Fruit fly (Drosophila melanogaster) whole organism, wandering third instar larva: ENCODE data around the gene wapl.

Experiments
- Abd-B ChIP-seq: fragments of >200 bp; optimal IDR thresholded peaks from 2 replicates; lab custom pipeline; 2017; ENCODE audit warnings: missing biosample characterization, missing genetic modification characterization
- CG32264 ChIP-seq: fragments of 200-800 bp; sonication (Bioruptor generic); optimal IDR thresholded peaks from 2 replicates; lab custom pipeline; 2016; ENCODE audit warnings: missing biosample characterization, missing genetic modification characterization
- CG9705 ChIP-seq: fragments of 200-800 bp; sonication (Bioruptor generic); optimal IDR thresholded peaks from 2 replicates; lab custom pipeline; 2018; ENCODE audit warnings: missing biosample characterization, mild to moderate bottlenecking, missing genetic modification characterization
- CrebA ChIP-seq: fragments of 200-800 bp; sonication (Bioruptor generic); optimal IDR thresholded peaks from 2 replicates; lab custom pipeline; 2016; ENCODE audit warnings: missing biosample characterization, mild to moderate bottlenecking, missing genetic modification characterization, borderline replicate concordance
- Dfd ChIP-seq: fragments of >200 bp; optimal IDR thresholded peaks from 2 replicates; lab custom pipeline; 2017; ENCODE audit warnings: missing biosample characterization, missing genetic modification characterization
- Dif ChIP-seq: fragments of 200-275, 200-300 bp; sonication (Bioruptor generic); optimal IDR thresholded peaks from 2 replicates; lab custom pipeline; 2018; ENCODE audit warnings: missing biosample characterization, missing genetic modification characterization; ENCODE audit not compliant: partially characterized antibody
- GATAd ChIP-seq: sonication (Bioruptor generic); optimal IDR thresholded peaks from 2 replicates; lab custom pipeline; 2016; ENCODE audit warnings: missing biosample characterization, missing genetic modification characterization
- HLH106 ChIP-seq: fragments of 200-800 bp; optimal IDR thresholded peaks from 3 replicates; lab custom pipeline; 2019; ENCODE audit warnings: missing biosample characterization, mild to moderate bottlenecking, missing genetic modification characterization, moderate library complexity
- Hnf4 ChIP-seq: fragments of 200-800 bp; sonication (Bioruptor generic); optimal IDR thresholded peaks from 2 replicates; lab custom pipeline; 2016; ENCODE audit warnings: missing biosample characterization, mild to moderate bottlenecking, missing genetic modification characterization
- Hr78 ChIP-seq: fragments of >200 bp; optimal IDR thresholded peaks from 2 replicates; lab custom pipeline; 2017; ENCODE audit warnings: missing biosample characterization, missing genetic modification characterization
- Hr83 ChIP-seq: fragments of 200-300 bp; sonication (Bioruptor generic); optimal IDR thresholded peaks from 2 replicates; lab custom pipeline; 2016; ENCODE audit warnings: missing biosample characterization, mild to moderate bottlenecking, missing genetic modification characterization, moderate library complexity; ENCODE audit not compliant: poor library complexity, severe bottlenecking
- Jra ChIP-seq: sonication (Bioruptor generic); optimal IDR thresholded peaks from 2 replicates; lab custom pipeline; 2016; ENCODE audit warnings: missing biosample characterization, missing genetic modification characterization
- Mio ChIP-seq: sonication (Bioruptor generic); optimal IDR thresholded peaks from 2 replicates; lab custom pipeline; 2016; ENCODE audit warnings: missing biosample characterization, missing genetic modification characterization
- Myc ChIP-seq: fragments of >200 bp; optimal IDR thresholded peaks from 2 replicates; lab custom pipeline; 2017
- N ChIP-seq: fragments of >200 bp; optimal IDR thresholded peaks from 2 replicates; lab custom pipeline; 2018; ENCODE audit warnings: missing biosample characterization, missing external identifiers, missing genetic modification characterization
- OdsH ChIP-seq: fragments of 200-800 bp; sonication (Bioruptor generic); optimal IDR thresholded peaks from 2 replicates; lab custom pipeline; 2016; ENCODE audit warnings: missing biosample characterization, mild to moderate bottlenecking, missing genetic modification characterization
- Rel ChIP-seq, 2 experiments: fragments of 200-800 bp; sonication (Bioruptor generic) in 1 of 2; optimal IDR thresholded peaks; 2 replicates in 1 of 2; 3 replicates in 1 of 2; lab custom pipeline; 2016 to 2019; ENCODE audit warnings: mild to moderate bottlenecking in 2 of 2, missing biosample characterization in 2 of 2, missing genetic modification characterization in 2 of 2, moderate library complexity in 1 of 2
- Sp1 ChIP-seq: fragments of 200-800 bp; sonication (Bioruptor generic); optimal IDR thresholded peaks from 3 replicates; lab custom pipeline; 2019; ENCODE audit warnings: missing biosample characterization, mild to moderate bottlenecking, missing genetic modification characterization, moderate library complexity
- Vsx2 ChIP-seq: fragments of 200-300, 225-300 bp; sonication (Bioruptor generic); optimal IDR thresholded peaks from 2 replicates; lab custom pipeline; 2018; ENCODE audit warnings: missing biosample characterization, missing genetic modification characterization; ENCODE audit not compliant: partially characterized antibody
- br ChIP-seq: fragments of 200-800 bp; sonication (Bioruptor generic); optimal IDR thresholded peaks from 2 replicates; lab custom pipeline; 2016; ENCODE audit warnings: missing biosample characterization, missing genetic modification characterization
- brk ChIP-seq: fragments of 200-800 bp; sonication (Bioruptor generic); optimal IDR thresholded peaks from 2 replicates; lab custom pipeline; 2016; ENCODE audit warnings: missing biosample characterization, mild to moderate bottlenecking, missing genetic modification characterization
- dl ChIP-seq, 2 experiments: fragments of 175-275, 200-275 bp in 1 of 2; fragments of 200-275 bp in 1 of 2; sonication (Bioruptor generic); optimal IDR thresholded peaks; lab custom pipeline; 2018; ENCODE audit warnings: mild to moderate bottlenecking in 2 of 2, missing biosample characterization in 2 of 2, missing genetic modification characterization in 2 of 2, moderate library complexity in 2 of 2; ENCODE audit not compliant: partially characterized antibody in 2 of 2, insufficient read depth in 1 of 2
- dmrt93B ChIP-seq: fragments of 200-800 bp; sonication (Bioruptor generic); optimal IDR thresholded peaks from 2 replicates; lab custom pipeline; 2018; ENCODE audit warnings: missing biosample characterization, mild to moderate bottlenecking, missing genetic modification characterization
- dsf ChIP-seq: sonication (Bioruptor generic); optimal IDR thresholded peaks from 2 replicates; lab custom pipeline; 2016; ENCODE audit warnings: missing biosample characterization, missing genetic modification characterization, borderline replicate concordance
- ey ChIP-seq: fragments of 200-800 bp; sonication (Bioruptor generic); optimal IDR thresholded peaks from 2 replicates; lab custom pipeline; 2016; ENCODE audit warnings: missing biosample characterization, missing genetic modification characterization
- foxo ChIP-seq, 2 experiments: fragments of 200-800 bp; sonication (Bioruptor generic); optimal IDR thresholded peaks; 2 replicates in 1 of 2; 3 replicates in 1 of 2; lab custom pipeline; 2016 to 2017; ENCODE audit warnings: missing biosample characterization in 2 of 2, missing genetic modification characterization in 2 of 2
- fru ChIP-seq: fragments of 200-800 bp; sonication (Bioruptor generic); optimal IDR thresholded peaks from 3 replicates; lab custom pipeline; 2016; ENCODE audit warnings: missing biosample characterization, mild to moderate bottlenecking, missing genetic modification characterization
- h ChIP-seq: fragments of 200-800 bp; sonication (Bioruptor generic); optimal IDR thresholded peaks from 3 replicates; lab custom pipeline; 2016; ENCODE audit warnings: missing biosample characterization, mild to moderate bottlenecking, missing genetic modification characterization
- jim ChIP-seq: fragments of 175-275, 200-325 bp; sonication (Bioruptor generic); optimal IDR thresholded peaks from 2 replicates; lab custom pipeline; 2016; ENCODE audit warnings: missing biosample characterization, mild to moderate bottlenecking, missing genetic modification characterization
- lola ChIP-seq: fragments of >200 bp; optimal IDR thresholded peaks from 2 replicates; lab custom pipeline; 2017; ENCODE audit warnings: missing biosample characterization, missing genetic modification characterization
- pan ChIP-seq: fragments of >200 bp; optimal IDR thresholded peaks from 2 replicates; lab custom pipeline; 2017
- psq ChIP-seq: fragments of 200-800 bp; sonication (Bioruptor generic); optimal IDR thresholded peaks from 3 replicates; lab custom pipeline; 2017; ENCODE audit warnings: missing biosample characterization, mild to moderate bottlenecking, missing genetic modification characterization, moderate library complexity
- rgr ChIP-seq: fragments of 200-800 bp; sonication (Bioruptor generic); optimal IDR thresholded peaks from 3 replicates; lab custom pipeline; 2016; ENCODE audit warnings: missing biosample characterization, mild to moderate bottlenecking, missing genetic modification characterization
- sage ChIP-seq: fragments of 200-800 bp; sonication (Bioruptor generic); optimal IDR thresholded peaks from 2 replicates; lab custom pipeline; 2016; ENCODE audit warnings: missing biosample characterization, mild to moderate bottlenecking, missing genetic modification characterization
- sv ChIP-seq: fragments of 200-800 bp; sonication (Bioruptor generic); optimal IDR thresholded peaks from 3 replicates; lab custom pipeline; 2016; ENCODE audit warnings: missing biosample characterization, missing genetic modification characterization
- tai ChIP-seq: sonication (Bioruptor generic); optimal IDR thresholded peaks from 2 replicates; lab custom pipeline; 2016; ENCODE audit warnings: missing biosample characterization, missing genetic modification characterization
- usp ChIP-seq: fragments of >200 bp; optimal IDR thresholded peaks from 2 replicates; lab custom pipeline; 2017; ENCODE audit warnings: missing biosample characterization, missing genetic modification characterization
- woc ChIP-seq: sonication (Bioruptor generic); optimal IDR thresholded peaks from 2 replicates; lab custom pipeline; 2016; ENCODE audit warnings: missing biosample characterization, mild to moderate bottlenecking, missing genetic modification characterization

wapl gene

dm6 chrX:2135868-2136787 lies 22.7 kb downstream of the wapl start:
- TF ChIP-seq woc, result no peak
- no peak for TF ChIP-seq CG32264 (GFP tag; lab: Kevin White, UChicago)
- peak; percentile 45 for TF ChIP-seq fru (GFP tag; lab: Kevin White, UChicago)
- no peak for TF ChIP-seq Hr78 (GFP tag; lab: Kevin White, UChicago)
- no peak for TF ChIP-seq CG9705 (GFP tag; lab: Kevin White, UChicago)
- peak; percentile 42 for TF ChIP-seq ey (GFP tag; lab: Kevin White, UChicago)
- no peak for TF ChIP-seq Mio (GFP tag; lab: Kevin White, UChicago)
- TF ChIP-seq lola (GFP tag; lab: Kevin White, UChicago), result no peak
- no peak for TF ChIP-seq rgr (GFP tag; lab: Kevin White, UChicago)
- TF ChIP-seq dl (GFP tag; optimal IDR thresholded peaks at IDR 0.05; lab: Kevin White, UChicago; ENCODE audit: insufficient read depth in 1 of 2, partially characterized antibody in 2 of 2), result no peak
- no peak for TF ChIP-seq jim (GFP tag; lab: Kevin White, UChicago)
- no peak for TF ChIP-seq Myc (lab: Kevin White, UChicago)
- no peak for TF ChIP-seq Dif (GFP tag; lab: Kevin White, UChicago)
- peak in 1 of 2 experiments; percentile 59 for TF ChIP-seq foxo (GFP tag; optimal IDR thresholded peaks at IDR 0.05; lab: Kevin White, UChicago)
- TF ChIP-seq Abd-B, result no peak
- no peak for TF ChIP-seq brk (GFP tag; lab: Kevin White, UChicago)
- no peak for TF ChIP-seq Jra (GFP tag; lab: Kevin White, UChicago)
- no peak for TF ChIP-seq CrebA (GFP tag; lab: Kevin White, UChicago)
- no peak for TF ChIP-seq Vsx2
- TF ChIP-seq OdsH (GFP tag; lab: Kevin White, UChicago), result no peak
- no peak for TF ChIP-seq Hr83
- TF ChIP-seq GATAd (GFP tag; lab: Kevin White, UChicago), result no peak
- TF ChIP-seq h (GFP tag; lab: Kevin White, UChicago), result no peak
- TF ChIP-seq Sp1 (GFP tag; lab: Kevin White, UChicago), result no peak
- TF ChIP-seq Rel (GFP tag; optimal IDR thresholded peaks at IDR 0.05; lab: Kevin White, UChicago), result no peak
- TF ChIP-seq Rel (tag; optimal IDR thresholded peaks at IDR 0.05; lab: Kevin White, UChicago), result peak; percentile 89
- no peak for TF ChIP-seq Hnf4
- TF ChIP-seq tai (GFP tag; lab: Kevin White, UChicago), result no peak
- no peak for TF ChIP-seq dsf (GFP tag; lab: Kevin White, UChicago)
- no peak for TF ChIP-seq dmrt93B
- no peak for TF ChIP-seq usp (GFP tag; lab: Kevin White, UChicago)
- no peak for TF ChIP-seq sv (GFP tag; lab: Kevin White, UChicago)
- TF ChIP-seq psq (GFP tag; lab: Kevin White, UChicago), result no peak
- no peak for TF ChIP-seq pan (lab: Kevin White, UChicago)
- no peak for TF ChIP-seq br (GFP tag; lab: Kevin White, UChicago)
- no peak for TF ChIP-seq sage (GFP tag; lab: Kevin White, UChicago)
- TF ChIP-seq Dfd (GFP tag; lab: Kevin White, UChicago), result peak; percentile 52
- no peak for TF ChIP-seq N (GFP tag; lab: Kevin White, UChicago)

dm6 chrX:2134965-2135758 lies 23.6 kb downstream of the wapl start:
- TF ChIP-seq psq (GFP tag; lab: Kevin White, UChicago) (peak; percentile 89), h (GFP tag; lab: Kevin White, UChicago) (peak; percentile 95), GATAd (GFP tag; lab: Kevin White, UChicago) (no peak), sage (GFP tag; lab: Kevin White, UChicago) (peak; percentile 83), Hr78 (GFP tag; lab: Kevin White, UChicago) (no peak), Myc (lab: Kevin White, UChicago) (no peak), rgr (GFP tag; lab: Kevin White, UChicago) (peak; percentile 92), lola (GFP tag; lab: Kevin White, UChicago) (no peak), dl (GFP tag; optimal IDR thresholded peaks at IDR 0.05; lab: Kevin White, UChicago; ENCODE audit: insufficient read depth in 1 of 2, partially characterized antibody in 2 of 2) (peak in 1 of 2 experiments; percentile 55), Dfd (GFP tag; lab: Kevin White, UChicago) (peak; percentile 40), CG9705 (GFP tag; lab: Kevin White, UChicago) (peak; percentile 94), Sp1 (GFP tag; lab: Kevin White, UChicago) (peak; percentile 96), Vsx2 (peak; percentile 68), HLH106 (tag; lab: Kevin White, UChicago) (peak; percentile 96), tai (GFP tag; lab: Kevin White, UChicago) (peak; percentile 87), Abd-B (no peak), foxo (GFP tag; optimal IDR thresholded peaks at IDR 0.05; lab: Kevin White, UChicago) (peak; percentile 37 to 94), Jra (GFP tag; lab: Kevin White, UChicago) (peak; percentile 87), CG32264 (GFP tag; lab: Kevin White, UChicago) (peak; percentile 58), N (GFP tag; lab: Kevin White, UChicago) (no peak), woc (peak; percentile 88), dmrt93B (peak; percentile 93), br (GFP tag; lab: Kevin White, UChicago) (peak; percentile 91), fru (GFP tag; lab: Kevin White, UChicago) (peak; percentile 94), Rel (GFP tag; optimal IDR thresholded peaks at IDR 0.05; lab: Kevin White, UChicago) (peak; percentile 64), Rel (tag; optimal IDR thresholded peaks at IDR 0.05; lab: Kevin White, UChicago) (peak; percentile 93), brk (GFP tag; lab: Kevin White, UChicago) (peak; percentile 80), Hnf4 (peak; percentile 83), OdsH (GFP tag; lab: Kevin White, UChicago) (peak; percentile 92), Dif (GFP tag; lab: Kevin White, UChicago) (peak; percentile 57), jim (GFP tag; lab: Kevin White, UChicago) (peak; percentile 82), dsf (GFP tag; lab: Kevin White, UChicago) (peak; percentile 70), Hr83 (peak; percentile 37)
